Worm (Caenorhabditis elegans) whole organism, L2 larva: ENCODE data around the gene C45B11.9.

Source experiments
- ama-1 ChIP-seq: fragments of 150-350 bp; optimal IDR thresholded peaks from 2 replicates; lab custom pipeline; 2018; ENCODE audit warnings: inconsistent platforms
- ceh-82 ChIP-seq: fragments of 150-350 bp; optimal IDR thresholded peaks from 2 replicates; lab custom pipeline; 2014; ENCODE audit warnings: missing biosample characterization, missing genetic modification characterization
- lsy-2 ChIP-seq, 2 experiments: fragments of 150-350 bp in 1 of 2; sonication (generic microtip) in 1 of 2; optimal IDR thresholded peaks; 2 replicates each; lab custom pipeline; 2014 to 2017; ENCODE audit warnings: missing biosample characterization in 2 of 2, missing genetic modification characterization in 2 of 2
- snpc-4 ChIP-seq: fragments of 150-350 bp; optimal IDR thresholded peaks from 2 replicates; lab custom pipeline; 2014; ENCODE audit warnings: missing biosample characterization, missing genetic modification characterization
- ztf-11 ChIP-seq: sonication (generic microtip); optimal IDR thresholded peaks from 2 replicates; lab custom pipeline; 2017; ENCODE audit warnings: missing biosample characterization, missing genetic modification characterization

DNA sequence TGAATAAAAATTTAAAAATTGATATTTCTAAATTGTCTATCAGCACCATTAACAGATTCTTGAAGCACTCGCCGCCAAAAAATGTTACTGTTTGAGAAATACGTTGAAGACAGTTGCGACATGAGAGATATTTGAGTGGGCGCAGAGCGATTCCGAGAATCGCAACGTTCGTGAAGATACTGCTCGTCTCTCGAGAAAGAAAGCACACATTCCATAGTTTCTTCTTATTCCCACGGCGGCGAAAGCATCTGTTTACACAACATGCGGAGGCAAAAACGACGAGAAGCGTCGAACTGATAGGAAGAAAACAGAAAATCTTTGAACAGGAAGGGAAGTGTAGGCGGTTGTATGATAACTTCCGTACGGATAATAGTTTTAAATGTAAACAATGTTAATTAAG lies 42.4 kb downstream of the C45B11.9 start:
- TF ChIP-seq ama-1 (lab: Kevin White, UChicago) (peak; percentile 38), lsy-2 (tag; optimal IDR thresholded peaks at IDR 0.05; lab: Kevin White, UChicago) (peak; percentile 14 to 48), snpc-4 (no peak), ceh-82 (tag; lab: Kevin White, UChicago) (no peak), ztf-11 (tag; lab: Kevin White, UChicago) (no peak)
